Fruit fly (Drosophila melanogaster): ENCODE data around the gene tey.

The tey gene

dm6 chr3L:19665059-19665626 is 1.2 kb upstream of the tey start (continued):
- 0 out of 2 replicates have a peak, but pooled peaks have one; percentile 35 for TF ChIP-seq sob (GFP tag; IDR thresholded peaks at IDR 0.05)
- no peak for TF ChIP-seq ham (GFP tag; IDR thresholded peaks at IDR 0.05)
- TF ChIP-seq nerfin-2 (GFP tag; IDR thresholded peaks at IDR 0.05; ENCODE audit: partially characterized antibody): no peak
- TF ChIP-seq CG2129 (GFP tag; IDR thresholded peaks at IDR 0.05; ENCODE audit: partially characterized antibody): no peak
- TF ChIP-seq zfh1 (GFP tag; IDR thresholded peaks at IDR 0.05): 0 out of 3 replicates have a peak, but pooled peaks have one; percentile 4
- TF ChIP-seq CG1233 (GFP tag; optimal IDR thresholded peaks at IDR 0.05): no peak
- no peak for TF ChIP-seq HLH3B (GFP tag; IDR thresholded peaks at IDR 0.05)
- peak; percentile 11 for TF ChIP-seq Ets65A (GFP tag)
- no peak for TF ChIP-seq Fer2 (tag; optimal IDR thresholded peaks at IDR 0.05)
- TF ChIP-seq Hsf (GFP tag; optimal IDR thresholded peaks at IDR 0.05): no peak
- TF ChIP-seq gfzf (GFP tag; optimal IDR thresholded peaks at IDR 0.05): no peak
- TF ChIP-seq pum (GFP tag; optimal IDR thresholded peaks at IDR 0.05): no peak
- peak; percentile 9 for TF ChIP-seq Xbp1 (GFP tag; optimal IDR thresholded peaks at IDR 0.05)
- no peak for TF ChIP-seq dan (GFP tag; IDR thresholded peaks at IDR 0.05)
- no peak for TF ChIP-seq zen2 (GFP tag; IDR thresholded peaks at IDR 0.05; ENCODE audit: partially characterized antibody)
- TF ChIP-seq MTF-1 (GFP tag; optimal IDR thresholded peaks at IDR 0.05; ENCODE audit: borderline replicate concordance): no peak
- TF ChIP-seq chinmo (GFP tag; IDR thresholded peaks at IDR 0.05; ENCODE audit: partially characterized antibody): no peak
- peak; percentile 19 for TF ChIP-seq gem (tag; optimal IDR thresholded peaks at IDR 0.05)
- no peak for TF ChIP-seq schlank (tag; optimal IDR thresholded peaks at IDR 0.05)
- no peak for TF ChIP-seq CG2712 (tag; optimal IDR thresholded peaks at IDR 0.05)
- TF ChIP-seq tgo (GFP tag; IDR thresholded peaks at IDR 0.05): peak; percentile 34; the same call in 1 of the 3 replicates
- no peak for TF ChIP-seq sqz (GFP tag; optimal IDR thresholded peaks at IDR 0.05)
- TF ChIP-seq CG12155 (GFP tag; optimal IDR thresholded peaks at IDR 0.05): no peak
- TF ChIP-seq lola (GFP tag; optimal IDR thresholded peaks at IDR 0.05): no peak
- TF ChIP-seq CG3726 (GFP tag; IDR thresholded peaks at IDR 0.05): no peak
- no peak for TF ChIP-seq Dad (GFP tag; optimal IDR thresholded peaks at IDR 0.05)
- TF ChIP-seq Ptx1 (GFP tag; IDR thresholded peaks at IDR 0.05): peak; percentile 36; the same call in 1 of the 2 replicates
- TF ChIP-seq CG12391 (tag; optimal IDR thresholded peaks at IDR 0.05): no peak
- TF ChIP-seq CG7556 (GFP tag; optimal IDR thresholded peaks at IDR 0.05): no peak
- peak; percentile 50 for TF ChIP-seq CG1832 (GFP tag; optimal IDR thresholded peaks at IDR 0.05)
- no peak for TF ChIP-seq CG11085 (GFP tag; IDR thresholded peaks at IDR 0.05)
- no peak for TF ChIP-seq sens-2 (GFP tag; IDR thresholded peaks at IDR 0.05)
- TF ChIP-seq CG10366 (GFP tag; IDR thresholded peaks at IDR 0.05): no peak
- TF ChIP-seq prd (optimal IDR thresholded peaks at IDR 0.05): no peak
- TF ChIP-seq prd (GFP tag; IDR thresholded peaks at IDR 0.05): 0 out of 3 replicates have a peak, but pooled peaks have one; percentile 13
- no peak for TF ChIP-seq Sin3A (optimal IDR thresholded peaks at IDR 0.05)
- TF ChIP-seq YL-1 (GFP tag; optimal IDR thresholded peaks at IDR 0.05): no peak
- no peak for TF ChIP-seq klu (GFP tag; IDR thresholded peaks at IDR 0.05)
- no peak for TF ChIP-seq CG5953 (GFP tag; IDR thresholded peaks at IDR 0.05)
- no peak for TF ChIP-seq ftz-f1 (GFP tag; optimal IDR thresholded peaks at IDR 0.05)
- TF ChIP-seq E2f1 (GFP tag; IDR thresholded peaks at IDR 0.05): no peak
- TF ChIP-seq Bteb2 (GFP tag; optimal IDR thresholded peaks at IDR 0.05): no peak
- no peak for TF ChIP-seq CG12219 (GFP tag; optimal IDR thresholded peaks at IDR 0.05)
- no peak for TF ChIP-seq Blimp-1 (GFP tag; optimal IDR thresholded peaks at IDR 0.05)
- TF ChIP-seq ash1 (GFP tag; optimal IDR thresholded peaks at IDR 0.05): no peak
- TF ChIP-seq CG42726 (GFP tag; IDR thresholded peaks at IDR 0.05; ENCODE audit: partially characterized antibody): no peak
- no peak for TF ChIP-seq tx (GFP tag; optimal IDR thresholded peaks at IDR 0.05)
- peak; percentile 5 for TF ChIP-seq CG2120 (GFP tag; optimal IDR thresholded peaks at IDR 0.05)
- TF ChIP-seq CG5180 (GFP tag; optimal IDR thresholded peaks at IDR 0.05): no peak
- TF ChIP-seq dysf (GFP tag; IDR thresholded peaks at IDR 0.05): 0 out of 3 replicates have a peak, but pooled peaks have one; percentile 9
- TF ChIP-seq CG16863 (GFP tag; optimal IDR thresholded peaks at IDR 0.05): no peak
